Worm (Caenorhabditis elegans): Measurements from ENCODE around the gene F17C8.6.
"Not testable (repeated sequence)": the region's sequence is repeated elsewhere in the genome, so short reads cannot be mapped to it uniquely, and the experiment has no call there.

F17C8.6 gene

ce11 chrIII:4745934-4746333 lies at the start of gene F17C8.6:
Gene F17C8.6, minus strand, starts transcription at chrIII:4746034.
- no peak for TF ChIP-seq unc-62 (GFP tag; optimal IDR thresholded peaks at IDR 0.05)

ce11 chrIII:4792560-4793136 lies 46.8 kb upstream of the F17C8.6 start, which contains the start of gene mip-1:
Gene mip-1, plus strand, starts transcription at chrIII:4793086.
- TF ChIP-seq unc-62 (GFP tag; optimal IDR thresholded peaks at IDR 0.05): no peak

- no peak for TF ChIP-seq unc-62 (GFP tag; optimal IDR thresholded peaks at IDR 0.05)
Observed at ce11 chrIII:4785714-4786113, 39.9 kb upstream of the F17C8.6 start, which contains the start of gene mel-28. Gene mel-28, plus strand, starts transcription at chrIII:4786080.

- TF ChIP-seq unc-62 (GFP tag; optimal IDR thresholded peaks at IDR 0.05): not testable (repeated sequence)
Observed at ce11 chrIII:4785131-4785530, 39.3 kb upstream of the F17C8.6 start, which contains the start of gene enu-3.2. Gene enu-3.2, minus strand, starts transcription at chrIII:4785235.

- not testable (repeated sequence) for TF ChIP-seq unc-62 (GFP tag; optimal IDR thresholded peaks at IDR 0.05)
Observed at ce11 chrIII:4781937-4782576, 36.2 kb upstream of the F17C8.6 start, which contains the start of the genes gex-5 and C38D4.10. Gene gex-5, minus strand, starts transcription at chrIII:4781987. Gene C38D4.10, plus strand, starts transcription at chrIII:4782526.

ce11 chrIII:4779855-4780254 lies 34.0 kb upstream of the F17C8.6 start, which contains the start of gene B0393.9:
Gene B0393.9, minus strand, starts transcription at chrIII:4780157.
- TF ChIP-seq unc-62 (GFP tag; optimal IDR thresholded peaks at IDR 0.05): no peak

ce11 chrIII:4778003-4778402 lies 32.2 kb upstream of the F17C8.6 start, which contains the start of gene B0393.7:
Gene B0393.7, minus strand, starts transcription at chrIII:4778103.
- no peak for TF ChIP-seq unc-62 (GFP tag; optimal IDR thresholded peaks at IDR 0.05)

- TF ChIP-seq unc-62 (GFP tag; optimal IDR thresholded peaks at IDR 0.05): no peak
Observed at ce11 chrIII:4767869-4768645, 22.2 kb upstream of the F17C8.6 start.

ce11 chrIII:4766842-4767241 lies 21.0 kb upstream of the F17C8.6 start:
- no peak for TF ChIP-seq unc-62 (GFP tag; optimal IDR thresholded peaks at IDR 0.05)

ce11 chrIII:4765474-4765873 lies 19.6 kb upstream of the F17C8.6 start, which contains the start of gene B0393.5:
Gene B0393.5, plus strand, starts transcription at chrIII:4765774.
- TF ChIP-seq unc-62 (GFP tag; optimal IDR thresholded peaks at IDR 0.05): no peak

- no peak for TF ChIP-seq unc-62 (GFP tag; optimal IDR thresholded peaks at IDR 0.05)
Observed at ce11 chrIII:4763509-4763908, 17.7 kb upstream of the F17C8.6 start, which contains the start of gene B0393.4. Gene B0393.4, minus strand, starts transcription at chrIII:4763609.

- no peak for TF ChIP-seq unc-62 (GFP tag; optimal IDR thresholded peaks at IDR 0.05)
Observed at ce11 chrIII:4762846-4763245, 17.0 kb upstream of the F17C8.6 start.

- TF ChIP-seq unc-62 (GFP tag; optimal IDR thresholded peaks at IDR 0.05): no peak
Observed at ce11 chrIII:4756983-4757382, 11.1 kb upstream of the F17C8.6 start, which contains the start of gene fbxl-2. Gene fbxl-2, plus strand, starts transcription at chrIII:4757260.

ce11 chrIII:4754001-4754561 lies 8.2 kb upstream of the F17C8.6 start, which contains the start of the genes rps-0 and rbg-3:
Gene rps-0, minus strand, starts transcription at chrIII:4754051.
Gene rbg-3, plus strand, starts transcription at chrIII:4754424.
- no peak for TF ChIP-seq unc-62 (GFP tag; optimal IDR thresholded peaks at IDR 0.05)

ce11 chrIII:4748666-4749065 lies 2.8 kb upstream of the F17C8.6 start:
- no peak for TF ChIP-seq unc-62 (GFP tag; optimal IDR thresholded peaks at IDR 0.05)

- no peak for TF ChIP-seq unc-62 (GFP tag; optimal IDR thresholded peaks at IDR 0.05)
Observed at ce11 chrIII:4748109-4748508, 2.3 kb upstream of the F17C8.6 start, which contains the start of gene col-89. Gene col-89, plus strand, starts transcription at chrIII:4748127.
